Worm (Caenorhabditis elegans) whole organism, L4 larva: ENCODE results near the gene F46H5.3.

Source experiments
- D1046.2 ChIP-seq: fragments of 200-800 bp; sonication (Bioruptor generic); IDR thresholded peaks from 2 replicates; pipeline ENCODE4 v1.3.6; 2022; ENCODE audit warnings: missing genetic modification characterization, missing compliant biosample characterization
- F37D6.2 ChIP-seq: sonication (generic microtip); optimal IDR thresholded peaks from 2 replicates; lab custom pipeline; 2016; ENCODE audit warnings: mild to moderate bottlenecking, missing genetic modification characterization, missing compliant biosample characterization
- ZK337.2 ChIP-seq: fragments of 200-800 bp; sonication (Bioruptor generic); IDR thresholded peaks from 2 replicates; pipeline ENCODE4 v1.3.6; 2022; ENCODE audit warnings: missing genetic modification reagents, missing genetic modification characterization, missing compliant biosample characterization
- aha-1 ChIP-seq: fragments of 150-350 bp; peaks from one replicate; lab custom pipeline; 2014; ENCODE audit warnings: missing biosample characterization, missing genetic modification characterization
- arid-1 ChIP-seq: fragments of 200-800 bp; sonication (Bioruptor generic); conservative IDR thresholded peaks from 2 replicates; pipeline ENCODE4 v1.3.6; 2022; ENCODE audit warnings: missing genetic modification reagents, missing genetic modification characterization, missing compliant biosample characterization
- ceh-20 ChIP-seq: fragments of 200-800 bp; sonication (Bioruptor generic); IDR thresholded peaks from 2 replicates; pipeline ENCODE4 v1.3.6; 2022; ENCODE audit warnings: missing genetic modification reagents, missing genetic modification characterization, missing compliant biosample characterization
- ceh-32 ChIP-seq: sonication (generic microtip); optimal IDR thresholded peaks from 2 replicates; lab custom pipeline; 2016; ENCODE audit warnings: mild to moderate bottlenecking, missing genetic modification characterization, missing compliant biosample characterization; ENCODE audit not compliant: poor library complexity
- ceh-44 ChIP-seq: fragments of 200-800 bp; sonication (Bioruptor generic); IDR thresholded peaks from 2 replicates; pipeline ENCODE4 v1.3.6; 2022; ENCODE audit warnings: missing genetic modification reagents, missing genetic modification characterization, missing compliant biosample characterization
- ces-1 ChIP-seq: fragments of 150-350 bp; sonication (generic microtip); optimal IDR thresholded peaks from 4 replicates; lab custom pipeline; 2014; ENCODE audit warnings: missing biosample characterization, missing genetic modification reagents, missing genetic modification characterization
- daf-12 ChIP-seq: fragments of 150-350 bp; optimal IDR thresholded peaks from 2 replicates; lab custom pipeline; 2014; ENCODE audit warnings: missing biosample characterization, missing genetic modification reagents, missing genetic modification characterization
- daf-19 ChIP-seq: fragments of 200-800 bp; sonication (Bioruptor generic); conservative IDR thresholded peaks from 2 replicates; pipeline ENCODE4 v1.3.6; 2022; ENCODE audit warnings: missing genetic modification characterization, missing compliant biosample characterization
- dmd-6 ChIP-seq: fragments of 200-800 bp; sonication (Bioruptor generic); IDR thresholded peaks from 2 replicates; pipeline ENCODE4 v1.3.6; 2022; ENCODE audit warnings: missing genetic modification reagents, missing genetic modification characterization, missing compliant biosample characterization
- egl-27 ChIP-seq: sonication (generic microtip); optimal IDR thresholded peaks from 3 replicates; lab custom pipeline; 2017; ENCODE audit warnings: missing biosample characterization, missing genetic modification reagents, missing genetic modification characterization
- egl-43 ChIP-seq: fragments of 200-800 bp; sonication (Bioruptor generic); IDR thresholded peaks from 2 replicates; pipeline ENCODE4 v1.3.6; 2022; ENCODE audit warnings: missing genetic modification reagents, missing genetic modification characterization, missing compliant biosample characterization
- fos-1 ChIP-seq: fragments of 150-350 bp; optimal IDR thresholded peaks from 2 replicates; lab custom pipeline; 2014; ENCODE audit warnings: missing biosample characterization, missing genetic modification characterization
- gei-8 ChIP-seq: fragments of 200-800 bp; sonication (Bioruptor generic); optimal IDR thresholded peaks from 2 replicates; lab custom pipeline; 2018; ENCODE audit warnings: mild to moderate bottlenecking, missing genetic modification characterization, missing compliant biosample characterization
- hlh-30 ChIP-seq: sonication (generic microtip); optimal IDR thresholded peaks from 2 replicates; lab custom pipeline; 2017; ENCODE audit warnings: antibody characterized with exemption, mild to moderate bottlenecking, missing genetic modification characterization, missing compliant biosample characterization; ENCODE audit not compliant: insufficient read depth
- hmg-1.1 ChIP-seq: fragments of 200-800 bp; sonication (Bioruptor generic); IDR thresholded peaks from 2 replicates; pipeline ENCODE4 v1.3.6; 2022; ENCODE audit warnings: missing genetic modification reagents, missing genetic modification characterization, missing compliant biosample characterization
- jun-1 ChIP-seq: fragments of 150-350 bp; optimal IDR thresholded peaks from 2 replicates; lab custom pipeline; 2014; ENCODE audit warnings: missing biosample characterization, missing genetic modification reagents, missing genetic modification characterization
- lin-1 ChIP-seq: fragments of 200-800 bp; sonication (Bioruptor generic); IDR thresholded peaks from 2 replicates; pipeline ENCODE4 v1.3.6; 2022; ENCODE audit warnings: missing genetic modification reagents, missing genetic modification characterization, missing compliant biosample characterization
- lir-3 ChIP-seq: sonication (generic microtip); optimal IDR thresholded peaks from 2 replicates; lab custom pipeline; 2016; ENCODE audit warnings: mild to moderate bottlenecking, missing genetic modification characterization, missing compliant biosample characterization
- madf-9 ChIP-seq: fragments of 200-800 bp; sonication (Bioruptor generic); conservative IDR thresholded peaks from 2 replicates; pipeline ENCODE4 v1.3.6; 2022; ENCODE audit warnings: missing genetic modification reagents, missing genetic modification characterization, missing compliant biosample characterization
- mes-2 ChIP-seq: sonication (generic microtip); optimal IDR thresholded peaks from 2 replicates; lab custom pipeline; 2016; ENCODE audit warnings: missing genotype, mild to moderate bottlenecking, missing genetic modification characterization, missing compliant biosample characterization; ENCODE audit not compliant: poor library complexity, severe bottlenecking
- nhr-10 ChIP-seq: fragments of 150-350 bp; optimal IDR thresholded peaks from 2 replicates; lab custom pipeline; 2014; ENCODE audit warnings: missing biosample characterization, missing genetic modification characterization
- nhr-102 ChIP-seq: sonication (generic microtip); optimal IDR thresholded peaks from 2 replicates; lab custom pipeline; 2016; ENCODE audit warnings: mild to moderate bottlenecking, missing genetic modification characterization, moderate library complexity, missing compliant biosample characterization
- nhr-11 ChIP-seq: fragments of 150-350 bp; optimal IDR thresholded peaks from 2 replicates; lab custom pipeline; 2014; ENCODE audit warnings: missing biosample characterization, missing genetic modification characterization
- nhr-111 ChIP-seq: fragments of 200-800 bp; sonication (Bioruptor generic); optimal IDR thresholded peaks from 2 replicates; lab custom pipeline; 2018; ENCODE audit warnings: mild to moderate bottlenecking, missing genetic modification characterization, missing compliant biosample characterization
- nhr-237 ChIP-seq: sonication (generic microtip); optimal IDR thresholded peaks from 2 replicates; lab custom pipeline; 2017; ENCODE audit warnings: missing biosample characterization, missing genetic modification characterization
- nhr-28 ChIP-seq: fragments of 150-350 bp; optimal IDR thresholded peaks from 2 replicates; lab custom pipeline; 2014; ENCODE audit warnings: missing biosample characterization, missing genetic modification characterization
- nhr-42 ChIP-seq: fragments of 200-800 bp; sonication (Bioruptor generic); IDR thresholded peaks from 2 replicates; pipeline ENCODE4 v1.3.6; 2022; ENCODE audit warnings: missing genetic modification characterization, missing compliant biosample characterization
- nhr-76 ChIP-seq: fragments of 150-350 bp; optimal IDR thresholded peaks from 2 replicates; lab custom pipeline; 2014; ENCODE audit warnings: missing biosample characterization, missing genetic modification characterization
- pha-4 ChIP-seq, 2 experiments: fragments of 150-350 bp in 1 of 2; fragments of 200-800 bp in 1 of 2; sonication (Bioruptor generic) in 1 of 2; IDR thresholded peaks in 1 of 2; optimal IDR thresholded peaks in 1 of 2; 2 replicates each; pipeline versions ENCODE4 v1.3.6 to Lab custom; 2014 to 2022; ENCODE audit warnings: missing genetic modification characterization in 2 of 2, missing genetic modification reagents in 2 of 2, missing biosample characterization in 1 of 2, missing compliant biosample characterization in 1 of 2
- pqm-1 ChIP-seq: sonication (generic microtip); optimal IDR thresholded peaks from 2 replicates; lab custom pipeline; 2017; ENCODE audit warnings: missing biosample characterization, missing genetic modification characterization
- set-16 ChIP-seq: fragments of 200-800 bp; sonication (Bioruptor generic); IDR thresholded peaks from 2 replicates; pipeline ENCODE4 v1.3.6; 2022; ENCODE audit warnings: missing genetic modification reagents, missing genetic modification characterization, missing compliant biosample characterization
- snpc-4 ChIP-seq: fragments of 150-350 bp; optimal IDR thresholded peaks from 2 replicates; lab custom pipeline; 2014; ENCODE audit warnings: missing biosample characterization, missing genetic modification characterization
- spr-1 ChIP-seq: sonication (generic microtip); optimal IDR thresholded peaks from 2 replicates; lab custom pipeline; 2016; ENCODE audit warnings: mild to moderate bottlenecking, missing genetic modification characterization, missing compliant biosample characterization
- tra-1 ChIP-seq: fragments of 200-800 bp; sonication (Bioruptor generic); IDR thresholded peaks from 2 replicates; pipeline ENCODE4 v1.3.6; 2022; ENCODE audit warnings: missing genetic modification reagents, missing genetic modification characterization, missing compliant biosample characterization
- unc-130 ChIP-seq: sonication (generic microtip); optimal IDR thresholded peaks from 2 replicates; lab custom pipeline; 2016; ENCODE audit warnings: missing genetic modification reagents, missing genetic modification characterization, missing compliant biosample characterization
- unc-39 ChIP-seq: sonication (generic microtip); optimal IDR thresholded peaks from 2 replicates; lab custom pipeline; 2017; ENCODE audit warnings: missing biosample characterization, missing genetic modification characterization
- vab-7 ChIP-seq: fragments of 200-800 bp; sonication (Bioruptor generic); IDR thresholded peaks from 2 replicates; pipeline ENCODE4 v1.3.6; 2022; ENCODE audit warnings: missing genetic modification reagents, missing genetic modification characterization, missing compliant biosample characterization
- zag-1 ChIP-seq: fragments of 150-350 bp; optimal IDR thresholded peaks from 2 replicates; lab custom pipeline; 2014; ENCODE audit warnings: missing biosample characterization, missing genetic modification characterization
- zfp-2 ChIP-seq: sonication (generic microtip); optimal IDR thresholded peaks from 2 replicates; lab custom pipeline; 2016; ENCODE audit warnings: mild to moderate bottlenecking, missing genetic modification characterization, missing compliant biosample characterization
- ztf-7 ChIP-seq: fragments of 150-350 bp; optimal IDR thresholded peaks from 2 replicates; lab custom pipeline; 2014; ENCODE audit warnings: missing biosample characterization, missing genetic modification characterization

Gene F46H5.3

ce11 chrX:7269379-7269778 lies 30.9 kb upstream of the F46H5.3 start, which contains the start of gene grd-7:
Gene grd-7, minus strand, starts transcription at chrX:7269479.
- TF ChIP-seq set-16 (GFP tag; lab: Robert Waterston, UW) (0 out of 2 replicates have a peak, but pooled peaks have one; percentile 38), aha-1 (tag; lab: Kevin White, UChicago) (no peak)

ce11 chrX:7268965-7269364 lies 30.5 kb upstream of the F46H5.3 start:
- TF ChIP-seq mes-2 (tag; lab: Kevin White, UChicago) (no peak), set-16 (GFP tag; lab: Robert Waterston, UW) (peak; percentile 92), nhr-237 (tag; lab: Kevin White, UChicago) (no peak)
- TF ChIP-seq, all 104 proteins: peak for 1

DNA sequence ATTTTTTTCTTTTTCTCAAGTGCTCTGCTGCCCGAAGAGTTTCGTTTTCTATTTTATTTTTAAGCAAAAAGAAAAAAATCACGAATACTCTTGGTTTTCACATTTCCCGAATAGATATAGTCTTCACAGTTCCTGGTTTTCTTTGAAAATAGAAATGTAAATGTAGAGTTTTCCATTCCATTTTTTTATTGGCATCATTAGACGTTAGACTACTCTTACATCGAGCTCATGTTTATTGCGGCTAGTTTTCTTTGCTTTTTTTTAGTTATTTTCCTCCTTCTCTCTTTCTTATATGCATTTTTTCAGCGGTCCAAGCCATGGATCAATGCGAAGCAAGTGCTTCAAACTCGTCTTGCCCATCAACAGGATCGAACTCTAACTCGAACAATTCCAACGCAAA lies 26.9 kb upstream of the F46H5.3 start, which contains the start of gene F46H5.2:
Gene F46H5.2, plus strand, starts transcription at position 301 of the 400 bp plus-strand sequence.
- TF ChIP-seq nhr-28 (tag; lab: Kevin White, UChicago) (no peak), jun-1 (tag; lab: Kevin White, UChicago) (no peak), nhr-10 (tag; lab: Kevin White, UChicago) (no peak), daf-12 (tag; lab: Kevin White, UChicago) (no peak)

DNA sequence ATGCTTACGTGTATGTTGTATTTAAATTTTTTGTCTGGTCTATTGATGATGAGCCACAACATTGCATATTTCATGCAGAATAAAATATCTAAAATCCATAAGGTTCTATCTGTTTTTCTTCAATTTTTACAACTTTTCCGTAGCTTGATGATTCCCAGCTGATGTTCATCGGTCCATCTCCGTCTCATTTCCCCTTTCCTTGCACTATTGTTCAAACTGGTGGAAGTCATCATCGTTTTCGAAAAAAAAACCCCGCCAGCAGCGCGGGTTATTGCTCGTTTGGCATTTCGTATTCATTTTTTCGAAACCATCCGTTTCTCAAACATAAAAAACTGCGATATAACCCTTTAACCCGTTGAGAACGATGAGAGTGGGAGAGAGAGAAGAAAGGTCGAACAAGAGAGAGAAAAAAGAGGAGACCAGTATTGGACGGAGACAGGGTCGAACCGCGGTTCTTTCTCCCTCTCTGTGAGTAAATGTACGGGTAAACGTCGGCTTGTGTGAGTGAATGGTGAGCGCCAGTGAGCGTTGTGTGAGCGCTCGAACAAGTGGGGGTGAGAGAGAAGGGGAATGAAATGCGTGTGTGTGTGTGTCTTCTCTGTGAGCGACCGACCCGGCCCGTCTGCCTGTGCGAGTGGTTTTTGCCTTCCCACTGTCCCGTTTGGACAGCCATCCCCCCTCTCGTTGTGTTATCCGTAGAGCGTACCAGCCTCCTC lies 26.3 kb upstream of the F46H5.3 start:
- no peak for TF ChIP-seq daf-12 (tag; lab: Kevin White, UChicago)
- peak; percentile 96 for TF ChIP-seq hmg-1.1 (GFP tag; lab: Robert Waterston, UW)
- TF ChIP-seq nhr-76, result no peak
- peak; percentile 83 for TF ChIP-seq spr-1 (tag; lab: Kevin White, UChicago)
- no peak for TF ChIP-seq zag-1 (tag; lab: Kevin White, UChicago)
- TF ChIP-seq ceh-44 (GFP tag; lab: Robert Waterston, UW), result no peak
- peak; percentile 59 for TF ChIP-seq zfp-2 (tag; lab: Kevin White, UChicago)
- TF ChIP-seq vab-7 (GFP tag; lab: Robert Waterston, UW), result peak; percentile 65
- TF ChIP-seq nhr-102 (tag; lab: Kevin White, UChicago), result peak; percentile 71
- TF ChIP-seq nhr-42, result 0 out of 2 replicates have a peak, but pooled peaks have one; percentile 56
- TF ChIP-seq tra-1, result peak; percentile 60; the same call in 1 of the 2 replicates
- TF ChIP-seq ztf-7 (tag; lab: Kevin White, UChicago), result no peak
- TF ChIP-seq unc-130, result no peak
- TF ChIP-seq D1046.2, result no peak
- no peak for TF ChIP-seq lir-3 (tag; lab: Kevin White, UChicago)
- TF ChIP-seq ceh-20 (GFP tag; lab: Robert Waterston, UW), result peak; percentile 91
- TF ChIP-seq ZK337.2 (GFP tag; lab: Robert Waterston, UW), result 0 out of 2 replicates have a peak, but pooled peaks have one; percentile 19
- no peak for TF ChIP-seq gei-8 (GFP tag; lab: Kevin White, UChicago)
- peak; percentile 68; the same call in 1 of the 2 replicates for TF ChIP-seq madf-9 (GFP tag; lab: Robert Waterston, UW)
- no peak for TF ChIP-seq ceh-32 (tag; lab: Kevin White, UChicago)
- peak; percentile 78 for TF ChIP-seq F37D6.2 (tag; lab: Kevin White, UChicago)
- TF ChIP-seq arid-1 (GFP tag; lab: Robert Waterston, UW), result peak; percentile 85
- TF ChIP-seq hlh-30 (tag; lab: Kevin White, UChicago), result peak; percentile 81
- no peak for TF ChIP-seq unc-39 (tag; lab: Kevin White, UChicago)
- TF ChIP-seq lin-1, result no peak
- TF ChIP-seq nhr-111 (GFP tag; lab: Kevin White, UChicago), result no peak
- peak; percentile 77 for TF ChIP-seq nhr-11 (tag; lab: Kevin White, UChicago)
- no peak for TF ChIP-seq daf-19
- TF ChIP-seq pha-4 (GFP tag; IDR thresholded peaks at IDR 0.05; lab: Robert Waterston, UW), result no peak
- no peak for TF ChIP-seq pha-4 (tag; optimal IDR thresholded peaks at IDR 0.05; lab: Kevin White, UChicago)
- TF ChIP-seq egl-27 (tag; lab: Kevin White, UChicago), result no peak
- TF ChIP-seq dmd-6 (GFP tag; lab: Robert Waterston, UW), result peak; percentile 88
- TF ChIP-seq pqm-1 (tag; lab: Kevin White, UChicago), result peak; percentile 43
- no peak for TF ChIP-seq snpc-4 (tag; lab: Kevin White, UChicago)
- peak; percentile 0 for TF ChIP-seq ces-1 (GFP tag; lab: Kevin White, UChicago)
- TF ChIP-seq egl-43 (GFP tag; lab: Robert Waterston, UW), result no peak; the same call in 1 of the 2 replicates
- TF ChIP-seq fos-1 (tag; lab: Kevin White, UChicago), result no peak
